Worm (Caenorhabditis elegans) whole organism, late embryonic: ENCODE data around the gene rnp-4.

Experiments
- K09A11.1 ChIP-seq: sonication (generic microtip); optimal IDR thresholded peaks from 2 replicates; lab custom pipeline; 2017; ENCODE audit warnings: antibody characterized with exemption, mild to moderate bottlenecking, missing genetic modification characterization, missing compliant biosample characterization; ENCODE audit not compliant: insufficient read depth
- ahr-1 ChIP-seq: sonication (generic microtip); optimal IDR thresholded peaks from 2 replicates; lab custom pipeline; 2016; ENCODE audit warnings: missing genetic modification characterization, missing compliant biosample characterization
- ama-1 ChIP-seq: fragments of 150-350 bp; optimal IDR thresholded peaks from 2 replicates; lab custom pipeline; 2014
- ceh-14 ChIP-seq: sonication (generic microtip); optimal IDR thresholded peaks from 2 replicates; lab custom pipeline; 2016; ENCODE audit warnings: missing genotype, missing genetic modification characterization, missing compliant biosample characterization
- ceh-18 ChIP-seq: sonication (generic microtip); optimal IDR thresholded peaks from 2 replicates; lab custom pipeline; 2016; ENCODE audit warnings: missing genetic modification characterization, missing compliant biosample characterization
- ceh-19 ChIP-seq: fragments of 200-800 bp; sonication (Bioruptor generic); optimal IDR thresholded peaks from 2 replicates; lab custom pipeline; 2018; ENCODE audit warnings: mild to moderate bottlenecking, missing genetic modification characterization, missing compliant biosample characterization
- ceh-2 ChIP-seq: sonication (generic microtip); optimal IDR thresholded peaks from 2 replicates; lab custom pipeline; 2016; ENCODE audit warnings: missing genotype, missing genetic modification characterization, missing compliant biosample characterization
- ceh-24 ChIP-seq: sonication (generic microtip); optimal IDR thresholded peaks from 2 replicates; lab custom pipeline; 2016; ENCODE audit warnings: mild to moderate bottlenecking, missing genetic modification characterization, missing compliant biosample characterization
- ceh-31 ChIP-seq: sonication (generic microtip); optimal IDR thresholded peaks from 2 replicates; lab custom pipeline; 2016; ENCODE audit warnings: missing genetic modification characterization, missing compliant biosample characterization
- ceh-34 ChIP-seq: sonication (generic microtip); optimal IDR thresholded peaks from 2 replicates; lab custom pipeline; 2016; ENCODE audit warnings: mild to moderate bottlenecking, missing genetic modification characterization, missing compliant biosample characterization
- ceh-45 ChIP-seq: fragments of 200-800 bp; sonication (Bioruptor generic); IDR thresholded peaks from 2 replicates; pipeline ENCODE4 v1.3.6; 2022; ENCODE audit warnings: missing genetic modification reagents, missing genetic modification characterization, missing compliant biosample characterization
- ceh-9 ChIP-seq: sonication (generic microtip); optimal IDR thresholded peaks from 2 replicates; lab custom pipeline; 2016; ENCODE audit warnings: mild to moderate bottlenecking, missing genetic modification characterization, inconsistent platforms, missing compliant biosample characterization
- elt-2 ChIP-seq: sonication (generic microtip); optimal IDR thresholded peaks from 2 replicates; lab custom pipeline; 2016; ENCODE audit warnings: missing genetic modification reagents, missing genetic modification characterization, missing compliant biosample characterization
- fax-1 ChIP-seq: sonication (generic microtip); optimal IDR thresholded peaks from 2 replicates; lab custom pipeline; 2016; ENCODE audit warnings: missing genotype, missing genetic modification characterization, missing compliant biosample characterization
- fkh-6 ChIP-seq: sonication (generic microtip); optimal IDR thresholded peaks from 2 replicates; lab custom pipeline; 2016; ENCODE audit warnings: missing genetic modification characterization, missing compliant biosample characterization
- gmeb-2 ChIP-seq: sonication (generic microtip); optimal IDR thresholded peaks from 2 replicates; lab custom pipeline; 2016; ENCODE audit warnings: missing genetic modification characterization, inconsistent platforms, missing compliant biosample characterization
- hlh-13 ChIP-seq: fragments of 200-800 bp; sonication (Bioruptor generic); optimal IDR thresholded peaks from 2 replicates; lab custom pipeline; 2018; ENCODE audit warnings: mild to moderate bottlenecking, missing genetic modification characterization, missing compliant biosample characterization
- hlh-15 ChIP-seq: sonication (generic microtip); optimal IDR thresholded peaks from 2 replicates; lab custom pipeline; 2016; ENCODE audit warnings: missing genetic modification characterization, missing compliant biosample characterization
- hlh-30 ChIP-seq: sonication (generic microtip); optimal IDR thresholded peaks from 2 replicates; lab custom pipeline; 2017; ENCODE audit warnings: antibody characterized with exemption, missing genetic modification characterization, missing compliant biosample characterization; ENCODE audit not compliant: insufficient read depth
- hlh-6 ChIP-seq: sonication (generic microtip); optimal IDR thresholded peaks from 2 replicates; lab custom pipeline; 2016; ENCODE audit warnings: missing genotype, missing genetic modification characterization, missing compliant biosample characterization
- hlh-8 ChIP-seq: sonication (generic microtip); optimal IDR thresholded peaks from 2 replicates; lab custom pipeline; 2016; ENCODE audit warnings: missing genotype, missing genetic modification characterization, missing compliant biosample characterization
- lin-11 ChIP-seq: fragments of 200-800 bp; sonication (Bioruptor generic); optimal IDR thresholded peaks from 2 replicates; lab custom pipeline; 2018; ENCODE audit warnings: mild to moderate bottlenecking, missing genetic modification characterization, missing compliant biosample characterization
- madf-2 ChIP-seq: sonication (generic microtip); optimal IDR thresholded peaks from 2 replicates; lab custom pipeline; 2017; ENCODE audit warnings: missing genetic modification characterization, missing compliant biosample characterization
- nfya-1 ChIP-seq: sonication (generic microtip); optimal IDR thresholded peaks from 2 replicates; lab custom pipeline; 2017; ENCODE audit warnings: missing genetic modification characterization, mild to moderate bottlenecking, missing compliant biosample characterization, antibody characterized with exemption, moderate library complexity
- nhr-11 ChIP-seq: fragments of 150-350 bp; optimal IDR thresholded peaks from 2 replicates; lab custom pipeline; 2014; ENCODE audit warnings: missing biosample characterization, missing genetic modification characterization
- npax-4 ChIP-seq: sonication (generic microtip); optimal IDR thresholded peaks from 2 replicates; lab custom pipeline; 2016; ENCODE audit warnings: missing genetic modification characterization, missing compliant biosample characterization
- pax-1 ChIP-seq: fragments of 150-350 bp; optimal IDR thresholded peaks from 2 replicates; lab custom pipeline; 2014; ENCODE audit warnings: missing biosample characterization, missing genetic modification characterization
- pros-1 ChIP-seq: fragments of 150-350 bp; optimal IDR thresholded peaks from 2 replicates; lab custom pipeline; 2014; ENCODE audit warnings: missing biosample characterization, missing genetic modification reagents, missing genetic modification characterization
- ref-2 ChIP-seq: sonication (generic microtip); optimal IDR thresholded peaks from 2 replicates; lab custom pipeline; 2016; ENCODE audit warnings: missing genetic modification characterization, missing compliant biosample characterization
- rnt-1 ChIP-seq: sonication (generic microtip); optimal IDR thresholded peaks from 2 replicates; lab custom pipeline; 2016; ENCODE audit warnings: missing genetic modification characterization, missing compliant biosample characterization
- sox-4 ChIP-seq: sonication (generic microtip); optimal IDR thresholded peaks from 2 replicates; lab custom pipeline; 2017; ENCODE audit warnings: mild to moderate bottlenecking, missing genetic modification characterization, inconsistent platforms, missing compliant biosample characterization
- tbx-2 ChIP-seq: sonication (generic microtip); optimal IDR thresholded peaks from 2 replicates; lab custom pipeline; 2016; ENCODE audit warnings: missing genetic modification characterization, missing compliant biosample characterization
- ttx-3 ChIP-seq: sonication (generic microtip); optimal IDR thresholded peaks from 2 replicates; lab custom pipeline; 2016; ENCODE audit warnings: missing genetic modification reagents, missing genetic modification characterization, missing compliant biosample characterization
- unc-42 ChIP-seq: sonication (generic microtip); optimal IDR thresholded peaks from 2 replicates; lab custom pipeline; 2016; ENCODE audit warnings: missing genotype, missing genetic modification characterization, missing compliant biosample characterization
- unc-55 ChIP-seq: sonication (generic microtip); optimal IDR thresholded peaks from 2 replicates; lab custom pipeline; 2017; ENCODE audit warnings: missing biosample characterization, missing genetic modification reagents, missing genetic modification characterization
- zip-5 ChIP-seq: sonication (generic microtip); optimal IDR thresholded peaks from 2 replicates; lab custom pipeline; 2016; ENCODE audit warnings: missing genetic modification characterization, missing compliant biosample characterization

rnp-4 gene

ce11 chrIII:4401142-4401541 is 4.9 kb upstream of the rnp-4 start, which contains the start of gene R07E5.15:
Gene R07E5.15 (plus strand): TSS chrIII:4401442.
- TF ChIP-seq ceh-9 = no peak
- TF ChIP-seq zip-5 (tag; lab: Kevin White, UChicago) = no peak
- no peak for TF ChIP-seq nfya-1 (tag; lab: Kevin White, UChicago)
- no peak for TF ChIP-seq lin-11 (tag; lab: Kevin White, UChicago)
- TF ChIP-seq ama-1 (lab: Kevin White, UChicago) = no peak
- TF ChIP-seq hlh-6 (tag; lab: Kevin White, UChicago) = no peak
- no peak for TF ChIP-seq fax-1 (tag; lab: Kevin White, UChicago)
- TF ChIP-seq ceh-24 (tag; lab: Kevin White, UChicago) = no peak
- TF ChIP-seq hlh-30 (tag; lab: Kevin White, UChicago) = no peak
- TF ChIP-seq hlh-13 (GFP tag; lab: Kevin White, UChicago) = no peak
- TF ChIP-seq sox-4 (tag; lab: Kevin White, UChicago) = no peak
- TF ChIP-seq tbx-2 (tag; lab: Kevin White, UChicago) = no peak
- no peak for TF ChIP-seq ttx-3 (tag; lab: Kevin White, UChicago)

- peak; percentile 25 for TF ChIP-seq ceh-18 (tag; lab: Kevin White, UChicago)
- TF ChIP-seq ahr-1 (tag; lab: Kevin White, UChicago) = no peak
- TF ChIP-seq fkh-6 (tag; lab: Kevin White, UChicago) = no peak
- TF ChIP-seq hlh-8 = no peak
- peak; percentile 27 for TF ChIP-seq ceh-31
- peak; percentile 37 for TF ChIP-seq unc-42
- TF ChIP-seq ceh-14 = peak; percentile 44
- no peak for TF ChIP-seq ceh-19 (GFP tag; lab: Kevin White, UChicago)
- TF ChIP-seq, all 69 proteins: peak for 4
Observed at ce11 chrIII:4404339-4404836, 1.7 kb upstream of the rnp-4 start, which contains the start of the genes R07E5.17 and snfc-5. Gene R07E5.17 (minus strand): TSS chrIII:4404436. Gene snfc-5 (plus strand): TSS chrIII:4404786.

ce11 chrIII:4407144-4407543 is 1.1 kb downstream of the rnp-4 start, which contains the start of gene prdx-3:
Gene prdx-3 (plus strand): TSS chrIII:4407444.
- TF ChIP-seq hlh-15 (tag; lab: Kevin White, UChicago) = no peak
- TF ChIP-seq ceh-34 (tag; lab: Kevin White, UChicago) = no peak
- TF ChIP-seq K09A11.1 (tag; lab: Kevin White, UChicago) = no peak
- no peak for TF ChIP-seq unc-55 (GFP tag; lab: Kevin White, UChicago)
- TF ChIP-seq ref-2 (tag; lab: Kevin White, UChicago) = no peak
- TF ChIP-seq madf-2 (tag; lab: Kevin White, UChicago) = no peak
- no peak for TF ChIP-seq npax-4 (tag; lab: Kevin White, UChicago)
- no peak for TF ChIP-seq gmeb-2
- no peak for TF ChIP-seq nhr-11
- TF ChIP-seq rnt-1 (tag; lab: Kevin White, UChicago) = no peak
- no peak for TF ChIP-seq elt-2
- no peak for TF ChIP-seq ceh-9
- TF ChIP-seq pax-1 (tag; lab: Kevin White, UChicago) = no peak
- TF ChIP-seq ceh-45 (GFP tag; lab: Robert Waterston, UW) = no peak

ce11 chrIII:4408251-4408650 is 2.2 kb downstream of the rnp-4 start, which contains the start of gene gpch-1:
Gene gpch-1 (plus strand): TSS chrIII:4408551.
- TF ChIP-seq gmeb-2 = no peak
- TF ChIP-seq hlh-6 (tag; lab: Kevin White, UChicago) = no peak
- TF ChIP-seq lin-11 (tag; lab: Kevin White, UChicago) = no peak
- no peak for TF ChIP-seq ceh-31
- TF ChIP-seq ceh-2 (tag; lab: Kevin White, UChicago) = no peak
- TF ChIP-seq npax-4 (tag; lab: Kevin White, UChicago) = no peak
- no peak for TF ChIP-seq pros-1 (tag; lab: Kevin White, UChicago)
- no peak for TF ChIP-seq ceh-18 (tag; lab: Kevin White, UChicago)
- TF ChIP-seq, all 69 proteins: peak for 0
